Worm (Caenorhabditis elegans): Measurements from ENCODE around the gene pkc-3.
A peak's percentile ranks its signal among the peaks of the same experiment; 100 is the strongest.

pkc-3 gene

ce11 chrII:5388786-5389421 lies 9.1 kb downstream of the pkc-3 start, which contains the start of gene rsp-4:
TSS of gene rsp-4 (minus strand) at chrII:5388836.
- TF ChIP-seq rnt-1 (tag; optimal IDR thresholded peaks at IDR 0.05) (no peak), K02D7.2 (tag; optimal IDR thresholded peaks at IDR 0.05) (no peak), ets-4 (tag; optimal IDR thresholded peaks at IDR 0.05) (no peak), ahr-1 (tag; optimal IDR thresholded peaks at IDR 0.05) (no peak), F13H6.1 (tag; optimal IDR thresholded peaks at IDR 0.05) (no peak), Y22D7AL.16 (tag; optimal IDR thresholded peaks at IDR 0.05) (no peak), ama-1 (optimal IDR thresholded peaks at IDR 0.05) (no peak), unc-55 (GFP tag; optimal IDR thresholded peaks at IDR 0.05) (no peak), mec-3 (tag; optimal IDR thresholded peaks at IDR 0.05; ENCODE audit: borderline replicate concordance) (no peak), tbx-7 (tag; optimal IDR thresholded peaks at IDR 0.05) (no peak), sox-2 (GFP tag; IDR thresholded peaks at IDR 0.05) (no peak), pha-2 (tag; optimal IDR thresholded peaks at IDR 0.05) (no peak), ceh-31 (tag; optimal IDR thresholded peaks at IDR 0.05) (no peak), nhr-232 (tag; optimal IDR thresholded peaks at IDR 0.05) (no peak), pqm-1 (tag; optimal IDR thresholded peaks at IDR 0.05) (no peak), elt-2 (tag; optimal IDR thresholded peaks at IDR 0.05) (no peak), che-1 (tag; optimal IDR thresholded peaks at IDR 0.05) (no peak), npax-4 (tag; optimal IDR thresholded peaks at IDR 0.05) (no peak), nhr-11 (tag; optimal IDR thresholded peaks at IDR 0.05) (no peak)

ce11 chrII:5389831-5390323 lies 10.1 kb downstream of the pkc-3 start, which contains the start of gene ndx-6:
TSS of gene ndx-6 (minus strand) at chrII:5389881.
- TF ChIP-seq zip-5 (tag; optimal IDR thresholded peaks at IDR 0.05): no peak
- TF ChIP-seq ceh-34 (tag; optimal IDR thresholded peaks at IDR 0.05): peak; percentile 56
- TF ChIP-seq madf-2 (tag; optimal IDR thresholded peaks at IDR 0.05): no peak
- TF ChIP-seq che-1 (tag; optimal IDR thresholded peaks at IDR 0.05): no peak
- TF ChIP-seq ceh-9 (tag; optimal IDR thresholded peaks at IDR 0.05): no peak
- TF ChIP-seq tbx-7 (tag; optimal IDR thresholded peaks at IDR 0.05): no peak
- TF ChIP-seq ceh-6 (GFP tag; optimal IDR thresholded peaks at IDR 0.05): no peak
- peak; percentile 71 for TF ChIP-seq tbx-2 (tag; optimal IDR thresholded peaks at IDR 0.05)
- peak; percentile 44 for TF ChIP-seq fkh-6 (tag; optimal IDR thresholded peaks at IDR 0.05)
- peak; percentile 19 for TF ChIP-seq ttx-3 (tag; optimal IDR thresholded peaks at IDR 0.05)
- TF ChIP-seq hlh-8 (tag; optimal IDR thresholded peaks at IDR 0.05): peak; percentile 10
- TF ChIP-seq odd-2 (tag; optimal IDR thresholded peaks at IDR 0.05): no peak
- peak; percentile 70 for TF ChIP-seq nfya-1 (tag; optimal IDR thresholded peaks at IDR 0.05)
- TF ChIP-seq T23F11.4 (GFP tag; optimal IDR thresholded peaks at IDR 0.05): no peak
- TF ChIP-seq dmd-4 (tag; optimal IDR thresholded peaks at IDR 0.05; ENCODE audit: borderline replicate concordance): no peak
- TF ChIP-seq ama-1 (optimal IDR thresholded peaks at IDR 0.05): no peak
- TF ChIP-seq ahr-1 (tag; optimal IDR thresholded peaks at IDR 0.05): no peak
- peak; percentile 60 for TF ChIP-seq ceh-18 (tag; optimal IDR thresholded peaks at IDR 0.05)
- no peak for TF ChIP-seq unc-55 (GFP tag; optimal IDR thresholded peaks at IDR 0.05)
- TF ChIP-seq lin-11 (tag; optimal IDR thresholded peaks at IDR 0.05): no peak
- no peak for TF ChIP-seq hlh-13 (GFP tag; optimal IDR thresholded peaks at IDR 0.05)
- peak; percentile 78 for TF ChIP-seq ceh-31 (tag; optimal IDR thresholded peaks at IDR 0.05)
- peak; percentile 55 for TF ChIP-seq ref-2 (tag; optimal IDR thresholded peaks at IDR 0.05)
- TF ChIP-seq sox-2 (GFP tag; IDR thresholded peaks at IDR 0.05): no peak
- TF ChIP-seq Y22D7AL.16 (tag; optimal IDR thresholded peaks at IDR 0.05): no peak
- TF ChIP-seq hlh-15 (tag; optimal IDR thresholded peaks at IDR 0.05): no peak
- no peak for TF ChIP-seq elt-4 (tag; optimal IDR thresholded peaks at IDR 0.05)
- TF ChIP-seq unc-42 (tag; optimal IDR thresholded peaks at IDR 0.05): peak; percentile 44
- TF ChIP-seq pag-3 (tag; optimal IDR thresholded peaks at IDR 0.05; ENCODE audit: borderline replicate concordance): no peak
- no peak for TF ChIP-seq unc-3 (GFP tag; conservative IDR thresholded peaks at IDR 0.05)
- peak; percentile 58 for TF ChIP-seq unc-3 (tag; optimal IDR thresholded peaks at IDR 0.05)
- no peak for TF ChIP-seq ztf-16 (tag; optimal IDR thresholded peaks at IDR 0.05)
- TF ChIP-seq pax-1 (tag; optimal IDR thresholded peaks at IDR 0.05): no peak
- TF ChIP-seq fkh-10 (GFP tag; optimal IDR thresholded peaks at IDR 0.05): no peak
- peak; percentile 11 for TF ChIP-seq sdc-2 (tag; optimal IDR thresholded peaks at IDR 0.05)
- no peak for TF ChIP-seq hlh-6 (tag; optimal IDR thresholded peaks at IDR 0.05)
- peak; percentile 14 for TF ChIP-seq C08G9.2 (tag; optimal IDR thresholded peaks at IDR 0.05)
- no peak for TF ChIP-seq pros-1 (tag; optimal IDR thresholded peaks at IDR 0.05)
- TF ChIP-seq fax-1 (tag; optimal IDR thresholded peaks at IDR 0.05): no peak
- TF ChIP-seq rnt-1 (tag; optimal IDR thresholded peaks at IDR 0.05): peak; percentile 43
- TF ChIP-seq ceh-19 (GFP tag; optimal IDR thresholded peaks at IDR 0.05): peak; percentile 53

All from whole organism, late embryonic.